Worm (Caenorhabditis elegans) whole organism, dauer: Measurements from ENCODE around the gene F22F7.2.
"Not testable (repeated sequence)": the region's sequence is repeated elsewhere in the genome, so short reads cannot be mapped to it uniquely, and the experiment has no call there.

Experiments used
- unc-62 ChIP-seq: sonication (generic microtip); optimal IDR thresholded peaks from 2 replicates; lab custom pipeline; 2017; ENCODE audit warnings: missing biosample characterization, missing genetic modification reagents, missing genetic modification characterization

The F22F7.2 gene

DNA sequence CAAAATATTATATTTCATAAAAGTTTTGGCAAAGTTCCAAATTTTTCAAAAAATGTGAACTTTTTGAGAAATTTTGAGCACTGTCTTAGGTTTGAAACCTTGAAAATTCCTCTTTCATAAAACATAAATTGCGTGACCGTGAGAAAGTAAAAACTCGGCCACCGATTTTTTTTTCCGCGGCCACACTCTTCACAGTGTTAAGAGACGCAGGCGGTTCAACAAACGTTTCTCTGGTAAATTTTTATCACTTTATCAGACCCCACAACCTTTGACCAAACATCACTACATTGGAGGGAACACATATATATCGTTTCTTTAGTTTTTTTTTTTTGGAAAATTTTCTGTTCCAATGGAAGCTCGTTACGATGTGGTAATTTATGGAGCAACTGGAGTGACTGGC lies at the start of gene F22F7.2:
TSS of gene F22F7.2 (plus strand) at position 266 of the 400 bp plus-strand sequence.
- TF ChIP-seq unc-62 (GFP tag; lab: Kevin White, UChicago): no peak

DNA sequence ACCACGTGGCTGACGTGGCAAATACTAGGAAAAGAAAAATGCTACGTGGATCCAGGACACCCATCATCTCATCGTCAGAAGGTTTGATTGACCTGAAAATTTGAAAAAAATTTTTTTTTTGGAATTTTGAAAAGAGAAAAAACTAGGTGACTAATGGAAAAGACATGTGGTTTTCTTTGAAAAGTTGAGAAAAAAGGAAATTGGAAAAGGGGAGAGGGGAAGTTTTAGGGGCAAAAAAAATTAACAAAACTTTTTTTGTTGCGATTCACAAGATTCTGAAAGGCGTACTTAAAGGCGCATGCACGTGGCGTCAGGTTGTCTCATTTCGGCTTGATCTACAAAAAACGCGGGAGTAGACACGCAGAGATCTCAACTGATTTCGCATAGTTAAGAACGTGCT lies 49.8 kb upstream of the F22F7.2 start, which contains the start of gene Y40B10A.9:
TSS of gene Y40B10A.9 (minus strand) at position 101 of the 400 bp plus-strand sequence.
- TF ChIP-seq unc-62 (GFP tag; lab: Kevin White, UChicago): no peak

ce11 chrV:2076043-2076442 lies 46.5 kb upstream of the F22F7.2 start:
- no peak for TF ChIP-seq unc-62 (GFP tag; lab: Kevin White, UChicago)

DNA sequence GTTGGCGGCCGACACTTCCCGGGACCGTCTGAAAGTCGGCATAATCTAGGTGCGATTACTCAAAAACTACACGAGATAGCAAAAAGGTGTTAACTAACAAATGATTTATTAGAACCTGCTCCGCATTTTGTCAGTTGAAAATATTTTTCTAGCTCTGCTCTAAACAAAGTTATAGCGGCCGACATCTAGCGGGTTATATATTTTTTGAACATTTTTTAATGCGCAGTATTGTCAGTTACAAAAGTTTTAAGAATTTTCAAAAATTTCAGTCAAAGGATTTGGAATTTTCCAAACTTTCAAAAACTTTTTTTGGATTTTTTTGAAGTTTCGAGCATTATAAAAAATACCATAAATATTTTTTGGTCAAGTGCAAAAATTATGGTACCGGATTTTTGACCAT lies 41.3 kb upstream of the F22F7.2 start:
- TF ChIP-seq unc-62 (GFP tag; lab: Kevin White, UChicago): no peak

DNA sequence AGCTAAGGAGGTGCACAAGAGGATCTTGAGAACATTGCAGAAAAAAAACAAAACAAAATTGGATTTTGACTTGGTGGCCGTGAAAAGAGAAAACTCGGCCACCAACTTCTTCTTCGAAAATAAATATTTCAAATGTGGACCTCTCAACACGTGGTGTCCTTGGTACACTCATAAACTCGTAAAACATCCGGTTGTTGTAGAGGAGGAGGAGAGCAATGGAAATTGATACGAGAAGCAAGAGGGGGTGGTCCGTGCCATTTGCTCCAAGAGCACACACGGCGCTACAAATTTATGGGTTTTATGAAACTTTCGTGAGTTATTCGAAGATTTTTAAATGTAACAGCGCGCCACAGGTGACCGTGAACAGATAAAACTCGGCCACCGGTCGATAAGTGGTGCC lies 40.7 kb upstream of the F22F7.2 start:
- TF ChIP-seq unc-62 (GFP tag; lab: Kevin White, UChicago): no peak

ce11 chrV:2083869-2084268 lies 38.7 kb upstream of the F22F7.2 start:
- no peak for TF ChIP-seq unc-62 (GFP tag; lab: Kevin White, UChicago)

ce11 chrV:2085745-2086267 lies 36.8 kb upstream of the F22F7.2 start, which contains the start of gene F36F12.3:
F36F12.3 (plus strand) TSS chrV:2085795.
- TF ChIP-seq unc-62 (GFP tag; lab: Kevin White, UChicago): not testable (repeated sequence)

ce11 chrV:2090321-2090720 lies 32.3 kb upstream of the F22F7.2 start, which contains the start of gene ztf-28:
ztf-28 (plus strand) TSS chrV:2090669.
- TF ChIP-seq unc-62 (GFP tag; lab: Kevin White, UChicago): not testable (repeated sequence)

DNA sequence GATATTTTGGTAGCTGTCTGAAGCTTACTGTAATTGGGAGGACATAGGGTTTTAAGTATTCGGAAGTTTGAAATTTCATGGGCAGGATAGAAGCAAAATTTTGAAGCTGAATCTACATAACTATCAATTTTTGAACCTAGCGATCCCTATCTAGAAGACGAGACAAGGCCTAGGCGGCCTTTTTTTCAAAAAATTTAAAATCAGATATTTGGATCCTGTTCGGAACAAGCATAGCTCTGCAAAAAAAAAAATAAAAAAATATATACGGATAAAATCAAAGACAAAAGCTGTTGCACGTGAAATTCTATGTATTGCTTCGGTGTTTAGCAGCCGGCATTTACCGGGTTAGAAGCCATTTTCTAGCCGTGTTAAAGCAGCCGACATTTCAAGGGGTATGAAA lies 27.4 kb upstream of the F22F7.2 start, which contains the start of gene F36F12.2:
TSS of gene F36F12.2 (minus strand) at position 101 of the 400 bp plus-strand sequence.
- no peak for TF ChIP-seq unc-62 (GFP tag; lab: Kevin White, UChicago)

DNA sequence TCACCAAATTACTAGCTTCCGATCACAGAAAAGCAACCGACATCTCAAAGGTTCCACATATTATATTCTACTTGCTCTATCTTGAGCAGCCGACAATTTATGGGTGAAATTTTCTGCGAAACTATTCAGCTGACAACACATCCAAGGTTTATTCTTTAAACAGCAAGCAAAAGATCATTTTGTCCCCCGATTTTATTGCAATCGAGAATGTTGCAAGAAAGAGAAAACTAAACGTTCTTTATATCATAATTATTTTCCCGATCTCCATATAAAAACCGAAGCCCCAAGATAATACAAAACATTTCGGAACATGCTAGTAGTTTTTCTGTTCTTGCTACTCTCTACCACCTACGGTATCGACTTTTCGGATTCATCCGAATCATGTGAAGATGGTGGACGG lies 26.8 kb upstream of the F22F7.2 start, which contains the start of gene clec-207:
TSS of gene clec-207 (plus strand) at position 301 of the 400 bp plus-strand sequence.
- TF ChIP-seq unc-62 (GFP tag; lab: Kevin White, UChicago): no peak

DNA sequence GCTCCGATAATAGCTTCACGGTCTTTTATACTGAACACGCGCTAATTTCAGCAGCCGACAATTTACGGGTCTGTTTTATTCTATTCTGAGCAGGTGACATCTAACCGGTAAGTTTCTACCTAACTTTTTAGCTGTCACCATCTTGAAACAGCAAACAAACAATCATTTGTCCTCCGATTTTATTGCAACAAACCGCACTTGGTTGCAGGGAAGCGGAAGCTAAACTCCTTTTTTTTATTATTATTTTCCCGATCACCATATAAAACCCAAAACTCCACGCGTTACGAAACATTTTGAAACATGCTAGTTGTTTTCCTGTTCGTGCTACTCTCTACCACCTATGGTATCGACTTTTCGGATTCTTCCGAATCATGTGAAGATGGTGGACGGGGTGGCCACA lies 24.9 kb upstream of the F22F7.2 start, which contains the start of gene clec-208:
TSS of gene clec-208 (plus strand) at position 301 of the 400 bp plus-strand sequence.
- no peak for TF ChIP-seq unc-62 (GFP tag; lab: Kevin White, UChicago)

- TF ChIP-seq unc-62 (GFP tag; lab: Kevin White, UChicago): no peak
Measured at ce11 chrV:2099040-2099439, 23.5 kb upstream of the F22F7.2 start, which contains the start of gene F36F12.7. F36F12.7 (plus strand) TSS chrV:2099340.

DNA sequence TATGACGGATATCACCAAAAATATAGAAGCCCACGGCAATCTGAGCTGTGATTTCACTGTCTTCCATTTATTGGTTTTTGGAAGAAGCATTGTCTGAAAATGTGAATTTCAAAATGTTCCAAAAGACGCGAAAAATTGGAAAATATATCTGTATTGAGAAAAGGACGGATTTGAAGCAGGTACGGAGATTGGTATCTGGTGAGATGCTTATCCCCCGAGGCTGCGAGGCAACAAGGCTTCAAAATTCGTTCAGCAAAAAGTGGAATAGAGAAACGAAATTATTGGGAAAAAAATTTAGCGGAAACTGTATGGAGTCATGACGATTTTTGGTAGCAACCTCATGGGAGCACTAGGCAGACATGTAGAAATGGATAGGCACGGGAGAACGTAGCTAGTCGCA lies 19.5 kb upstream of the F22F7.2 start, which contains the start of gene F36F12.1:
TSS of gene F36F12.1 (minus strand) at position 101 of the 400 bp plus-strand sequence.
- TF ChIP-seq unc-62 (GFP tag; lab: Kevin White, UChicago): no peak

DNA sequence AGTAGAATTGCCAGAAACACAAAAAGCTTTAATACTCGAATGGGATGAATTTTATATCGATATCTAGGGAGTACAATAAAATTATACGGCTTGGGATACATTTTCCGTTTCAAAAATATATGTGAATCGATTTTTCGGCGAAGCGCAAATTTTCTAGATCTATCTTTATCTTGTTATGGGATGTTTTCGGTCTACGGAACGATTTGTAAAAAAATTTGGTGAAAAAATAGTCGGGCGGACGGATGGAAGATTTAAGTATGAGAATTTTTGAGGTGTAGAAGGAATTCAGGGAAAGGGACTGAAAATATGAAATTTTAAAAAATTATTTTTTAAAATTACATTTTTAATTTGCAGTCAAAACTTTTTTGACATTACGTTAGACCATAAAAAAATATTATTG lies 16.6 kb upstream of the F22F7.2 start, which contains the start of gene F22F7.4:
TSS of gene F22F7.4 (minus strand) at position 101 of the 400 bp plus-strand sequence.
- TF ChIP-seq unc-62 (GFP tag; lab: Kevin White, UChicago): no peak

DNA sequence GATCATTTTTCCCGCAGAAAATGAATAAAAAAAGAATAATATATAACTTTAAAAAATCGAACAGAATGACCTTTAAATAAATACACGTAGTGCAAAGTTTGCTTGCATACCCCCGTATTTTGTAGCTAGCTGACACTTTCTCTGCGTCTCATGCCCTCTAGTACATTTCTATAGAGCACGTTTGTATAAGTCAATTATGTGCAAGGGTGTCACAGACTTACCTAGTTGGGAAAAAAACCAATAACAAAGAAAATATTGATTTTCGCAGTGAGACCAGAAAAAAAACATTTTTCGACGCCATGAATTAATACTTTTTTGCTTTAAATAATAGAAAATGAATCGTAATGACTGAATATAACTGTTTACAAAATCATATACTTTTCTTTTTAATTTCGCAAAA lies 13.3 kb upstream of the F22F7.2 start, which contains the start of gene ckb-4:
TSS of gene ckb-4 (minus strand) at position 140 of the 400 bp plus-strand sequence.
- no peak for TF ChIP-seq unc-62 (GFP tag; lab: Kevin White, UChicago)

DNA sequence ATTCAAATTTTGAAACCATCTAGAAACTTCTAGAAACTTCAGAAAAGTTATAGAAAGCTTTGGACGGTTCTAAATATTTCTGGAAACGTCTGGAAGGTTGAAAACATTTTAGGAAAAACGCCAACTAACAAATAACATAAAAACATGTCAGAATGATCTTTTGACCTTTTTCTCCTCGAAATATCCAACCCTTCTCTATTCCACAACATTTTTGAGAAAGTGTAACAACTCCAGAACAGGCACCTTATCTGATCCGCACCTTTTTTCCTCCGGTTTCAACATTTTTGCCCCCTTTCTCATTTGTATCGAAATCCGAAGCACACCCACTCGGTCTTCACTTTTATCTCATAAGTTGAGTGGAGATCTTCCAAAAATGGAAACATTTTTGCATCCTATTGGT lies 12.2 kb upstream of the F22F7.2 start, which contains the start of gene F22F7.3:
TSS of gene F22F7.3 (plus strand) at position 301 of the 400 bp plus-strand sequence.
- no peak for TF ChIP-seq unc-62 (GFP tag; lab: Kevin White, UChicago)

DNA sequence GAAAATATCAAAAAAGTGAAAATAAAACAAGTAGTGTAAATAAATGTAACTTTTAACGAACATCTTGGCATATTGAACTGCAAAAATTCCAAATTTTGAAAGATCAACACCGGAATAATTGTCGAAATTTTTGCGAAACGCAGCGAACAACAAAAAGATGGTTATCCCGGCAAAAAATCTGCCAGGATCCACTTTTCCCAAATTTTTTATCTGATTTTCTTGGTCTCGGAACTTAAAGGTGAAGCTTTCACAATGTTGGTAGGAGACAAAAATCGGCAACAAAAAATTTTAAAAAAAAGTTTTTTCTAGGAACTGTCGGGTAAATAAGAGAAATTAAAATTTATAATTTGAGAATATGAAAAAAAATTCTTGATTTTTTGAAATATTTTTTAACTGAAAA lies 4.0 kb upstream of the F22F7.2 start, which contains the start of gene bgnt-1.2:
TSS of gene bgnt-1.2 (minus strand) at position 101 of the 400 bp plus-strand sequence.
- no peak for TF ChIP-seq unc-62 (GFP tag; lab: Kevin White, UChicago)
